Fruit fly (Drosophila melanogaster): ENCODE results near the gene IP3K2.

- TF ChIP-seq tin (GFP tag; optimal IDR thresholded peaks at IDR 0.05) (no peak), Eip74EF (GFP tag; optimal IDR thresholded peaks at IDR 0.05) (peak in 1 of 2 experiments; percentile 9), mld (GFP tag; IDR thresholded peaks at IDR 0.05; ENCODE audit: partially characterized antibody) (no peak), sc (optimal IDR thresholded peaks at IDR 0.05) (no peak), sc (GFP tag; optimal IDR thresholded peaks at IDR 0.05) (no peak), CG8478 (optimal IDR thresholded peaks at IDR 0.05) (no peak), Dip3 (GFP tag; optimal IDR thresholded peaks at IDR 0.05) (no peak), Sry-β (GFP tag; optimal IDR thresholded peaks at IDR 0.05) (peak; percentile 80), Scr (GFP tag; IDR thresholded peaks at IDR 0.05; ENCODE audit: partially characterized antibody) (no peak), Dip2 (GFP tag; IDR thresholded peaks at IDR 0.05) (no peak), unpg (GFP tag; optimal IDR thresholded peaks at IDR 0.05) (no peak)
Observed at dm6 chrX:13300835-13301502, 2.5 kb upstream of the IP3K2 start.

All from whole organism, embryonic.